Fruit fly (Drosophila melanogaster) whole organism, adult: ENCODE data around the gene RpS4.

ENCODE experiments used
- CG14711 ChIP-seq: fragments of 200-800 bp; sonication (Bioruptor generic); optimal IDR thresholded peaks from 2 replicates; lab custom pipeline; 2018; ENCODE audit warnings: missing biosample characterization, mild to moderate bottlenecking, missing genetic modification characterization, moderate library complexity
- CG33017 ChIP-seq: fragments of 200-800 bp; sonication (Bioruptor generic); optimal IDR thresholded peaks from 2 replicates; lab custom pipeline; 2018; ENCODE audit warnings: missing biosample characterization, mild to moderate bottlenecking, missing genetic modification characterization, moderate library complexity
- Mnt ChIP-seq: fragments of 200-800 bp; sonication (Bioruptor generic); optimal IDR thresholded peaks from 2 replicates; lab custom pipeline; 2016; ENCODE audit warnings: missing biosample characterization, mild to moderate bottlenecking, missing genetic modification characterization
- bab1 ChIP-seq: fragments of 200-800 bp; sonication (Bioruptor generic); optimal IDR thresholded peaks from 3 replicates; lab custom pipeline; 2019; ENCODE audit warnings: missing biosample characterization, mild to moderate bottlenecking, missing genetic modification characterization, moderate library complexity
- cic ChIP-seq: fragments of 200-800 bp; sonication (Bioruptor generic); optimal IDR thresholded peaks from 2 replicates; lab custom pipeline; 2017; ENCODE audit warnings: missing biosample characterization, mild to moderate bottlenecking, missing genetic modification characterization, moderate library complexity
- kay ChIP-seq: fragments of 200-800 bp; sonication (Bioruptor generic); peaks from one replicate; lab custom pipeline; 2016; ENCODE audit warnings: missing biosample characterization, missing genetic modification characterization, borderline replicate concordance

Gene RpS4

DNA sequence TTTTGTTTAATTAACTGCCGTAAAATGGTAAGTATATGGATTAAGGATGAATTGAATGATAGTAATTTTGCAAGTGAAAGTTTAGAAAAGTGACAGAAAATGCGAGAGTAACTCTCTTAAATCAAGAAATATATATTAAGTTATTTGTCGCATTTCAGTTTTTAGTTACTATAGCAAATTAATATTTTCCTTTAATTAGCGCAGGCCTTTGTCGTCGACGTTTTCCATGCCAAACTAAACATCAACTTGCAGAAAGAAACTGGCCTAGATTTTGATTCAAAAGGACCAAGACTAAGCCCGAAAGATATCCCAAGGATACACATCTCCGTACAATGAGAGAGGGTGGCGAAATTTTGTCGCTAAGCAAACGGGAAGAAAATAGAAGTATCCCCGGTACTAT lies 45.6 kb downstream of the RpS4 start, which contains the start of gene CG17300:
CG17300 (minus strand) TSS at position 101 of the 400 bp plus-strand sequence.
- no peak for TF ChIP-seq cic (GFP tag; lab: Kevin White, UChicago)
- no peak for TF ChIP-seq CG14711 (tag; lab: Kevin White, UChicago)
- no peak for TF ChIP-seq Mnt (GFP tag; lab: Kevin White, UChicago)
- TF ChIP-seq CG33017 (tag; lab: Kevin White, UChicago) = no peak

dm6 chr3L:13089869-13090268 lies 48.3 kb downstream of the RpS4 start, which contains the start of gene CG11251:
Gene CG11251, minus strand, starts transcription at chr3L:13089969.
- TF ChIP-seq Mnt (GFP tag; lab: Kevin White, UChicago) (no peak), bab1 (GFP tag; lab: Kevin White, UChicago) (no peak), kay (GFP tag; lab: Kevin White, UChicago) (no peak)
